Worm (Caenorhabditis elegans): Measurements from ENCODE around the gene C03H5.3.
A peak's percentile ranks its signal among the peaks of the same experiment; 100 is the strongest.

- TF ChIP-seq nhr-237 (tag; optimal IDR thresholded peaks at IDR 0.05) (no peak), nhr-11 (tag; optimal IDR thresholded peaks at IDR 0.05) (no peak), elt-3 (tag; optimal IDR thresholded peaks at IDR 0.05) (no peak), ama-1 (optimal IDR thresholded peaks at IDR 0.05) (no peak), crh-2 (tag; optimal IDR thresholded peaks at IDR 0.05) (peak; percentile 55), elt-1 (tag; optimal IDR thresholded peaks at IDR 0.05) (no peak), mdl-1 (tag; optimal IDR thresholded peaks at IDR 0.05) (no peak)
Observed at ce11 chrII:387844-388355, 2.0 kb downstream of the C03H5.3 start.
